Fruit fly (Drosophila melanogaster) whole organism, pupa: Measurements from ENCODE around the gene CG6204.

Experiments
- CG10348 ChIP-seq: fragments of 200-800 bp; sonication (Bioruptor generic); IDR thresholded peaks from 2 replicates; pipeline ENCODE4 v1.3.6; 2022; ENCODE audit warnings: missing biosample characterization, missing genetic modification characterization
- CG12605 ChIP-seq: fragments of 200-800 bp; sonication (Bioruptor generic); IDR thresholded peaks from 2 replicates; pipeline ENCODE4 v1.3.6; 2022; ENCODE audit warnings: missing biosample characterization, missing genetic modification characterization
- CG13204 ChIP-seq: fragments of 200-800 bp; sonication (Bioruptor generic); optimal IDR thresholded peaks from 2 replicates; lab custom pipeline; 2018; ENCODE audit warnings: missing biosample characterization, mild to moderate bottlenecking, missing genetic modification characterization, moderate library complexity
- CG14655 ChIP-seq: fragments of 200-800 bp; sonication (Bioruptor generic); optimal IDR thresholded peaks from 3 replicates; lab custom pipeline; 2017; ENCODE audit warnings: mild to moderate bottlenecking, missing biosample characterization, missing genetic modification reagents, missing genetic modification characterization
- CG15710 ChIP-seq: fragments of 200-800 bp; sonication (Bioruptor generic); optimal IDR thresholded peaks from 2 replicates; lab custom pipeline; 2018; ENCODE audit warnings: missing biosample characterization, mild to moderate bottlenecking, missing genetic modification characterization, moderate library complexity
- CG17806 ChIP-seq: fragments of 200-800 bp; sonication (Bioruptor generic); optimal IDR thresholded peaks from 2 replicates; lab custom pipeline; 2018; ENCODE audit warnings: missing biosample characterization, mild to moderate bottlenecking, missing genetic modification characterization, moderate library complexity
- CG32121 ChIP-seq: fragments of 200-800 bp; sonication (Bioruptor generic); IDR thresholded peaks from 2 replicates; pipeline ENCODE4 v1.3.6; 2022; ENCODE audit warnings: missing biosample characterization, missing genetic modification characterization
- CG34367 ChIP-seq: fragments of 200-800 bp; sonication (Bioruptor generic); optimal IDR thresholded peaks from 2 replicates; lab custom pipeline; 2018; ENCODE audit warnings: missing biosample characterization, mild to moderate bottlenecking, missing genetic modification characterization
- CG4496 ChIP-seq: fragments of 200-800 bp; sonication (Bioruptor generic); IDR thresholded peaks from 3 replicates; pipeline ENCODE4 v1.3.6; 2022; ENCODE audit warnings: missing biosample characterization, missing genetic modification characterization
- CG8159 ChIP-seq: fragments of 200-800 bp; sonication (Bioruptor generic); optimal IDR thresholded peaks from 3 replicates; lab custom pipeline; 2018; ENCODE audit warnings: missing biosample characterization, mild to moderate bottlenecking, missing genetic modification characterization, moderate library complexity
- CG8301 ChIP-seq: fragments of 200-800 bp; sonication (Bioruptor generic); optimal IDR thresholded peaks from 2 replicates; lab custom pipeline; 2018; ENCODE audit warnings: missing biosample characterization, mild to moderate bottlenecking, missing genetic modification characterization
- CG9948 ChIP-seq: fragments of 200-800 bp; sonication (Bioruptor generic); optimal IDR thresholded peaks from 2 replicates; lab custom pipeline; 2018; ENCODE audit warnings: missing biosample characterization, mild to moderate bottlenecking, missing genetic modification characterization, moderate library complexity
- D1 ChIP-seq: fragments of 200-800 bp; sonication (Bioruptor generic); optimal IDR thresholded peaks from 2 replicates; lab custom pipeline; 2018; ENCODE audit warnings: missing biosample characterization, mild to moderate bottlenecking, missing genetic modification characterization, moderate library complexity
- EcR ChIP-seq: fragments of 200-800 bp; sonication (Bioruptor generic); optimal IDR thresholded peaks from 3 replicates; lab custom pipeline; 2019; ENCODE audit warnings: missing biosample characterization, missing genetic modification characterization, mild to moderate bottlenecking, moderate library complexity, missing genetic modification reagents
- Ets98B ChIP-seq: fragments of 200-800 bp; sonication (Bioruptor generic); IDR thresholded peaks from 2 replicates; pipeline ENCODE4 v1.3.6; 2022; ENCODE audit warnings: missing biosample characterization, missing genetic modification characterization
- Pif1A ChIP-seq: fragments of 200-800 bp; sonication (Bioruptor generic); optimal IDR thresholded peaks from 3 replicates; lab custom pipeline; 2016; ENCODE audit warnings: missing biosample characterization, missing genetic modification characterization
- Pif1B ChIP-seq: fragments of 200-800 bp; sonication (Bioruptor generic); optimal IDR thresholded peaks from 3 replicates; lab custom pipeline; 2016; ENCODE audit warnings: missing biosample characterization, missing genetic modification characterization
- Snoo ChIP-seq: fragments of 200-800 bp; sonication (Bioruptor generic); optimal IDR thresholded peaks from 3 replicates; lab custom pipeline; 2017; ENCODE audit warnings: missing biosample characterization, mild to moderate bottlenecking, missing genetic modification characterization, inconsistent platforms
- fd96Ca ChIP-seq: fragments of 200-800 bp; sonication (Bioruptor generic); IDR thresholded peaks from 3 replicates; pipeline ENCODE4 v1.3.6; 2022; ENCODE audit warnings: missing biosample characterization, missing genetic modification characterization
- gl ChIP-seq: fragments of 200-800 bp; sonication (Bioruptor generic); optimal IDR thresholded peaks from 2 replicates; lab custom pipeline; 2018; ENCODE audit warnings: missing biosample characterization, mild to moderate bottlenecking, missing genetic modification characterization
- rn ChIP-seq: fragments of 200-800 bp; sonication (Bioruptor generic); IDR thresholded peaks from 2 replicates; pipeline ENCODE4 v1.3.6; 2022; ENCODE audit warnings: missing biosample characterization, missing genetic modification characterization

CG6204 gene

DNA sequence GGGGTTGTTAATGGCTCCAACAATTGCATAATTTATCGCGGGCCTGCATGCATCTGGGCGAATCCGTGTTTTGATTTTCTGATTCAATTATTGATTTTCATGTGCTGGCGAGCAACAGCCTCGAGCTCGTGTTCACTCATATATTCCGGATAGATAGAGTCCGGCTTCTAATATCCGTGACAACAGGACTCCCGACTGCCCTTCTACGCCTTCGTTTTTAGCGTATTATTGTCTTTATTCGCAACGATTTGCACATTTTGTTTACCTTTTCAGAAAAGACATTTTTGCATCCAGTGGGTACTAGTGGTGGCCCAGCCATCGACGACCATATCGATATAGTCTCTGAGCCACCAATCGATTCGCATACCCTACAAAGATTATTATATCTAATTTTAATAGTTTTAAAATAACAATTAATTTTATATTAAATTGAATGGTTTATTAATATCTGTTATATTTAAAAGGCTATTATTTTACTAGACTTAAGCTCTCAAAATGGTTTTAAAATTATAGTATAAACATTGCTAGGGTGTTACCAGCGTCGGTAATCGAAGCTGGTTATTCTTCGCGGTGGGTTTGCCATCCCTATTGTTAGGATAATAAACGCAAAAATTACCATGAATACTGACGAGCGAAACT is 32.3 kb upstream of the CG6204 start, which contains the start of the genes Myo95E and TBC1d7:
Gene Myo95E (minus strand): TSS at position 326 of the 639 bp plus-strand sequence.
Gene TBC1d7 (plus strand): TSS at position 555 of the 639 bp plus-strand sequence.
- peak; percentile 75 for TF ChIP-seq gl (tag; lab: Kevin White, UChicago)
- TF ChIP-seq Pif1A, result no peak
- TF ChIP-seq CG14655 (GFP tag; lab: Kevin White, UChicago), result no peak
- TF ChIP-seq CG8159 (tag; lab: Kevin White, UChicago), result peak; percentile 91
- TF ChIP-seq CG17806 (tag; lab: Kevin White, UChicago), result peak; percentile 87
- peak; percentile 36 for TF ChIP-seq EcR (GFP tag; lab: Kevin White, UChicago)
- peak; percentile 87 for TF ChIP-seq CG9948 (tag; lab: Kevin White, UChicago)
- peak; percentile 86 for TF ChIP-seq CG10348 (GFP tag; lab: Robert Waterston, UW)
- peak; percentile 91 for TF ChIP-seq fd96Ca (GFP tag; lab: Robert Waterston, UW)
- TF ChIP-seq CG32121, result peak; percentile 94
- TF ChIP-seq rn (GFP tag; lab: Robert Waterston, UW), result peak; percentile 85
- TF ChIP-seq Snoo (tag; lab: Kevin White, UChicago), result peak; percentile 89
- peak; percentile 94 for TF ChIP-seq CG4496 (GFP tag; lab: Robert Waterston, UW)
- peak; percentile 87 for TF ChIP-seq Pif1B (GFP tag; lab: Kevin White, UChicago)
- peak; percentile 93 for TF ChIP-seq CG12605 (GFP tag; lab: Robert Waterston, UW)
- no peak for TF ChIP-seq CG13204 (GFP tag; lab: Kevin White, UChicago)
- TF ChIP-seq CG34367 (tag; lab: Kevin White, UChicago), result peak; percentile 84
- peak; percentile 85 for TF ChIP-seq CG8301 (tag; lab: Kevin White, UChicago)
- peak; percentile 93 for TF ChIP-seq Ets98B (GFP tag; lab: Robert Waterston, UW)
- TF ChIP-seq D1 (tag; lab: Kevin White, UChicago), result no peak
- TF ChIP-seq CG15710 (tag; lab: Kevin White, UChicago), result peak; percentile 92
- TF ChIP-seq, all 21 proteins: peak for 17

DNA sequence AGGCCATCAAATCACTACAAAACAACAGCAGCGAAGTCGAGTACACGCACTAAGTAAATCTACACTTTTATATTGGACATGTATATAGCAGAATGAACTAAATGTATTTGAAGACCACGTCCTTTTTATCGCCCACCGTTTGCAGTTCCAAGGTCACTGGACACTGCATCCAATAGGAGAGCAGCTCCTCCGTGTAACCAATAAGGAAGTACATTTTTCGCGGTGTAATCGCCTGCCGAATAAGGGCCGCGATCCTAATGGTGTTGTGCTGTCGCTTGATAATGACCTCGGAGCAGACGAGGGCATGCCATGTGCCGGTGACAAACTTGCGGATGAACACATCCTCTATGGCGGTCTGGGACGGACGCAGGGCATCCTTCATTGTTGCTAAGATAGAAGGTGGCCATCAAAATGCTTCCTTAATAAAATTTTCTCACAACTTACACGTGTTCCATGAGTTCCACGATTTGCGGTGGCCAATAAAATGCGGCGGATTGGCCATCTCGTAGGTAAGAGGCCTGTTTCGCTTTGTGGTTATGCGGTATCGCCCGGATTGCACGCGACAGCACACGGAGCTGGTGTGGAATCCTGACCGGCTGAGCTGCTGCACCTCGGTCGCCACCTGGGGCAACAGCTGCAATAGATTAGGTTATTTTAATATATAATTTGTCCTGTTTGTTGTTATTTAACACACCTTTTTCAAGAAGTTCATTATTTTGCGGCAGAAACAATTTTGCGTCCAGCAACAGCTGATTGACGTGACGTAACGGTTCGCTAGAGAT is 30.7 kb upstream of the CG6204 start, which contains the start of gene mRpS24:
Gene mRpS24 (minus strand): TSS at position 772 of the 782 bp plus-strand sequence.
- no peak for TF ChIP-seq Pif1B (GFP tag; lab: Kevin White, UChicago)
- no peak for TF ChIP-seq CG17806 (tag; lab: Kevin White, UChicago)
- no peak for TF ChIP-seq CG8159 (tag; lab: Kevin White, UChicago)
- TF ChIP-seq Snoo (tag; lab: Kevin White, UChicago), result no peak
- no peak for TF ChIP-seq CG4496 (GFP tag; lab: Robert Waterston, UW)
- TF ChIP-seq CG13204 (GFP tag; lab: Kevin White, UChicago), result no peak
- no peak for TF ChIP-seq CG8301 (tag; lab: Kevin White, UChicago)
- no peak for TF ChIP-seq Ets98B (GFP tag; lab: Robert Waterston, UW)
- TF ChIP-seq CG15710 (tag; lab: Kevin White, UChicago), result no peak
- TF ChIP-seq gl (tag; lab: Kevin White, UChicago), result no peak
- no peak for TF ChIP-seq D1 (tag; lab: Kevin White, UChicago)
- TF ChIP-seq CG12605 (GFP tag; lab: Robert Waterston, UW), result no peak
- no peak for TF ChIP-seq CG32121
- no peak for TF ChIP-seq CG10348 (GFP tag; lab: Robert Waterston, UW)
- no peak for TF ChIP-seq CG34367 (tag; lab: Kevin White, UChicago)
- no peak for TF ChIP-seq rn (GFP tag; lab: Robert Waterston, UW)
- TF ChIP-seq CG14655 (GFP tag; lab: Kevin White, UChicago), result no peak

DNA sequence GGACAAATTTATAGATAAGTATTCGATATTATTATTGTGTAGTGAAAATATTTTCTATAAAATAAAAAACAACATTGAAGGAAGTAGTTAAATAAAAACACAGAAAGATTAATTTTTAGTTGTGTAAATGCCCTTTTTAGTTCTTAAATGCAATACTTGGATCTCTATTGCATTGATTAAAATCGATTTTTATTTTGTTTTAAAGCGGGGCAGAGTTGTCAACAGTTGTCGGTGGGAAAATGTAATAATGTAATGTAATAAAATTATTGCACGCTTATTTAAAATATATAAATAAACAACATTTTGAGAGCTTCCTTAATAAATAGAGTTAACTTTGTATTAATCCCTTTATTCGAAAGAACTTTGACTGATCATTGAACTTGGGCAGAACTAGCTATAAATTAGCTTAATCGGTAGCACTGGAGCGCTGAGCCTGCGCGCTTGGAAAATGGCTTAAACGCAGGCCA is 30.0 kb upstream of the CG6204 start, which contains the start of gene Apc2:
Gene Apc2 (plus strand): TSS at position 411 of the 467 bp plus-strand sequence.
- TF ChIP-seq CG34367 (tag; lab: Kevin White, UChicago), result peak; percentile 18
- no peak for TF ChIP-seq CG14655 (GFP tag; lab: Kevin White, UChicago)
- TF ChIP-seq CG4496 (GFP tag; lab: Robert Waterston, UW), result peak; percentile 63; the same call in 1 of the 3 replicates
- peak; percentile 48 for TF ChIP-seq Snoo (tag; lab: Kevin White, UChicago)
- peak; percentile 10 for TF ChIP-seq CG9948 (tag; lab: Kevin White, UChicago)
- peak; percentile 22 for TF ChIP-seq CG17806 (tag; lab: Kevin White, UChicago)
- peak; percentile 49 for TF ChIP-seq CG15710 (tag; lab: Kevin White, UChicago)
- peak; percentile 66 for TF ChIP-seq CG32121
- TF ChIP-seq CG8301 (tag; lab: Kevin White, UChicago), result peak; percentile 46
- TF ChIP-seq CG10348 (GFP tag; lab: Robert Waterston, UW), result no peak
- no peak for TF ChIP-seq Pif1B (GFP tag; lab: Kevin White, UChicago)
- peak; percentile 51; the same call in 1 of the 2 replicates for TF ChIP-seq CG12605 (GFP tag; lab: Robert Waterston, UW)
- no peak for TF ChIP-seq rn (GFP tag; lab: Robert Waterston, UW)
- no peak for TF ChIP-seq fd96Ca (GFP tag; lab: Robert Waterston, UW)
- no peak for TF ChIP-seq gl (tag; lab: Kevin White, UChicago)
- TF ChIP-seq CG8159 (tag; lab: Kevin White, UChicago), result peak; percentile 60
- TF ChIP-seq D1 (tag; lab: Kevin White, UChicago), result no peak
- TF ChIP-seq Ets98B (GFP tag; lab: Robert Waterston, UW), result peak; percentile 56
- peak; percentile 3 for TF ChIP-seq EcR (GFP tag; lab: Kevin White, UChicago)
- no peak for TF ChIP-seq CG13204 (GFP tag; lab: Kevin White, UChicago)
- TF ChIP-seq Pif1A, result no peak

DNA sequence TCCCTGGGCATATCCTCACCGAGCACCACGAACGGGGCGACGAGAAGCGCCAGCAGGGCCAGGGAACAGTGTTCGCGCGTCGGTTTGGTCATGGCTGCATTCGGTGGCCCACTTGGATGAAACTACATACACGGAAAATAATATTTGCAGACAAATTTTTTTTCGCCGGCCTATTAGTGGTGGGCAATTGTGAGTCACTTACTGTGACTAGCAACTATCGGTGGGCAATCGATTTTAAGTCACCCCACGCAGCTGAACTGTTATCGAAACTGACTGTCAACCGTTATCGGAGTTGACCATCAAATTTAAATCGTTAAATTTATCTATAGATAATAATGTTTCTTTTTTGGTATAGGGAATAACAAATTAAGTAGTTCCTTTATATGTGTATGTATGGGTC is 24.3 kb upstream of the CG6204 start, which contains the start of gene CG5510:
Gene CG5510 (minus strand): TSS at position 201 of the 400 bp plus-strand sequence.
- TF ChIP-seq CG15710 (tag; lab: Kevin White, UChicago) (peak; percentile 3), CG4496 (GFP tag; lab: Robert Waterston, UW) (peak; percentile 39; the same call in 1 of the 3 replicates), Pif1A (no peak)
